Fruit fly (Drosophila melanogaster) whole organism, adult: ENCODE results near the gene CG5397.

Experiments used
- CG11617 ChIP-seq: fragments of 200-800 bp; sonication (Bioruptor generic); optimal IDR thresholded peaks from 2 replicates; lab custom pipeline; 2017; ENCODE audit warnings: mild to moderate bottlenecking, missing biosample characterization, missing genetic modification reagents, missing genetic modification characterization
- CG12768 ChIP-seq: fragments of 200-800 bp; sonication (Bioruptor generic); optimal IDR thresholded peaks from 2 replicates; lab custom pipeline; 2017; ENCODE audit warnings: missing biosample characterization, missing genetic modification characterization, mild to moderate bottlenecking, moderate library complexity, missing genetic modification reagents
- CG14711 ChIP-seq: fragments of 200-800 bp; sonication (Bioruptor generic); optimal IDR thresholded peaks from 2 replicates; lab custom pipeline; 2018; ENCODE audit warnings: missing biosample characterization, mild to moderate bottlenecking, missing genetic modification characterization, moderate library complexity
- CG1620 ChIP-seq: fragments of 200-800 bp; sonication (Bioruptor generic); optimal IDR thresholded peaks from 2 replicates; lab custom pipeline; 2016; ENCODE audit warnings: missing biosample characterization, missing genetic modification characterization
- CG33017 ChIP-seq: fragments of 200-800 bp; sonication (Bioruptor generic); optimal IDR thresholded peaks from 2 replicates; lab custom pipeline; 2018; ENCODE audit warnings: missing biosample characterization, mild to moderate bottlenecking, missing genetic modification characterization, moderate library complexity
- CG5204 ChIP-seq: fragments of 200-800 bp; sonication (Bioruptor generic); optimal IDR thresholded peaks from 2 replicates; lab custom pipeline; 2016; ENCODE audit warnings: missing biosample characterization, missing genetic modification characterization
- CG7045 ChIP-seq: fragments of 200-800 bp; sonication (Bioruptor generic); optimal IDR thresholded peaks from 2 replicates; lab custom pipeline; 2017; ENCODE audit warnings: missing biosample characterization, mild to moderate bottlenecking, missing genetic modification characterization
- CG7101 ChIP-seq: fragments of 200-800 bp; sonication (Bioruptor generic); optimal IDR thresholded peaks from 2 replicates; lab custom pipeline; 2018; ENCODE audit warnings: missing biosample characterization, mild to moderate bottlenecking, missing genetic modification characterization, moderate library complexity
- Clk ChIP-seq: fragments of 200-800 bp; sonication (Bioruptor generic); optimal IDR thresholded peaks from 2 replicates; lab custom pipeline; 2017; ENCODE audit warnings: missing biosample characterization, missing genetic modification characterization
- Crg-1 ChIP-seq: fragments of 200-800 bp; sonication (Bioruptor generic); optimal IDR thresholded peaks from 2 replicates; lab custom pipeline; 2016; ENCODE audit warnings: missing biosample characterization, missing genetic modification characterization
- Hr96 ChIP-seq: fragments of 200-800 bp; sonication (Bioruptor generic); optimal IDR thresholded peaks from 2 replicates; lab custom pipeline; 2016; ENCODE audit warnings: missing biosample characterization, missing genetic modification characterization
- Mnt ChIP-seq: fragments of 200-800 bp; sonication (Bioruptor generic); optimal IDR thresholded peaks from 2 replicates; lab custom pipeline; 2016; ENCODE audit warnings: missing biosample characterization, mild to moderate bottlenecking, missing genetic modification characterization
- bab1 ChIP-seq: fragments of 200-800 bp; sonication (Bioruptor generic); optimal IDR thresholded peaks from 3 replicates; lab custom pipeline; 2019; ENCODE audit warnings: missing biosample characterization, mild to moderate bottlenecking, missing genetic modification characterization, moderate library complexity
- cic ChIP-seq: fragments of 200-800 bp; sonication (Bioruptor generic); optimal IDR thresholded peaks from 2 replicates; lab custom pipeline; 2017; ENCODE audit warnings: missing biosample characterization, mild to moderate bottlenecking, missing genetic modification characterization, moderate library complexity
- cnc ChIP-seq, 2 experiments: fragments of >200 bp; optimal IDR thresholded peaks; 2 replicates each; lab custom pipeline; 2017
- kay ChIP-seq: fragments of 200-800 bp; sonication (Bioruptor generic); peaks from one replicate; lab custom pipeline; 2016; ENCODE audit warnings: missing biosample characterization, missing genetic modification characterization, borderline replicate concordance
- ovo ChIP-seq: fragments of 200-800 bp; sonication (Bioruptor generic); optimal IDR thresholded peaks from 2 replicates; lab custom pipeline; 2016; ENCODE audit warnings: missing biosample characterization, missing genetic modification characterization
- pad ChIP-seq: fragments of 200-800 bp; sonication (Bioruptor generic); optimal IDR thresholded peaks from 3 replicates; lab custom pipeline; 2017; ENCODE audit warnings: missing biosample characterization, missing genetic modification characterization, mild to moderate bottlenecking, moderate library complexity, missing genetic modification reagents
- tj ChIP-seq: fragments of 200-800 bp; sonication (Bioruptor generic); optimal IDR thresholded peaks from 3 replicates; lab custom pipeline; 2017; ENCODE audit warnings: missing biosample characterization, mild to moderate bottlenecking, missing genetic modification characterization, moderate library complexity
- toe ChIP-seq: fragments of 200-800 bp; sonication (Bioruptor generic); optimal IDR thresholded peaks from 2 replicates; lab custom pipeline; 2016; ENCODE audit warnings: missing biosample characterization, missing genetic modification characterization

CG5397 gene

DNA sequence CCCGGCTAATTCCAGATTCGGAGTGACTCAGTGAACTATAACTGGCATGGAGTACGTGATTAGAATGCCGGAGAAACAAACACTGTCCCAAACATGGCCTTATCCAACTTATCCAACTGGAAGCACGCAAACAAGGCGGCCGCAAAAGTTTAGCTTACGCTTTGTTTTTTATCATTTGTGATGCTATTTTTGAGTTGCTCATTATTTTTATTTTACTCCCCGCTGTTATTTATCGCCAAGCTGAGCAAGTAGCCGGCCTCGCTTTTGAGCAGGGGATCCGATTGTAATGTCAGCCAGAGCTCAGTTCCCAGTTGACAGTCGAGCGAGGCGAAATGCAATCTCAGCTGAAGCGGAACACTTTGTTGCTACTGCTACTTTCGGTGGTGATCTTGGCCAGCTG, at the start of gene CG5397:
CG5397 (plus strand) TSS at position 301 of the 400 bp plus-strand sequence.
- TF ChIP-seq Crg-1 (GFP tag; lab: Kevin White, UChicago): no peak
- no peak for TF ChIP-seq kay (GFP tag; lab: Kevin White, UChicago)
- TF ChIP-seq pad (GFP tag; lab: Kevin White, UChicago): no peak
- TF ChIP-seq bab1 (GFP tag; lab: Kevin White, UChicago): no peak
- no peak for TF ChIP-seq CG11617 (GFP tag; lab: Kevin White, UChicago)
- TF ChIP-seq CG12768 (GFP tag; lab: Kevin White, UChicago): no peak
- no peak for TF ChIP-seq CG7045 (GFP tag; lab: Kevin White, UChicago)
- TF ChIP-seq cic: no peak
- TF ChIP-seq CG5204 (GFP tag; lab: Kevin White, UChicago): no peak
- no peak for TF ChIP-seq toe (GFP tag; lab: Kevin White, UChicago)
- no peak for TF ChIP-seq CG14711 (tag; lab: Kevin White, UChicago)
- no peak for TF ChIP-seq CG33017 (tag; lab: Kevin White, UChicago)
- TF ChIP-seq Mnt (GFP tag; lab: Kevin White, UChicago): no peak

DNA sequence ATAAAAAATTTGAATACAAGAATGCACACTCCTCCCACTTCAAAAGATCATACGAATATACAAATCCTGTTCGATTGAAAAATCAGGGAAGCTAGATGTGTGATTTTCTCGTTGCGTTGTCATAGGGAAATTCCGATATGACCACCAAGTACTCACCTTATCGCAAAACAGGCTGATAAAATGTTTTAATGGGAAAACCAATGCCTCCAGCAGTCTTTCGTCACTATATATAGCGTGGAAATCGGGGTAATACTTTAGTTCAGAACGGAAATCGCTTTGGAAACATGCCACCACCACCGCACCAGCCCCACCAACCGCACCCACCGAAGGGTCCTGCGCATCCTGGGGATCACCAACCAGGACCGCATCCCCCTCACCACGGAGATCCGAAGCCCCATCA, 40.7 kb upstream of the CG5397 start, which contains the start of the genes CG5139 and CG43348:
CG5139 (minus strand) TSS at position 101 of the 400 bp plus-strand sequence.
CG43348 (plus strand) TSS at position 247 of the 400 bp plus-strand sequence.
- TF ChIP-seq CG7045 (GFP tag; lab: Kevin White, UChicago) (no peak), tj (GFP tag; lab: Kevin White, UChicago) (no peak), kay (GFP tag; lab: Kevin White, UChicago) (no peak), CG14711 (tag; lab: Kevin White, UChicago) (no peak), CG12768 (GFP tag; lab: Kevin White, UChicago) (no peak), pad (GFP tag; lab: Kevin White, UChicago) (no peak), Hr96 (GFP tag; lab: Kevin White, UChicago) (no peak)

DNA sequence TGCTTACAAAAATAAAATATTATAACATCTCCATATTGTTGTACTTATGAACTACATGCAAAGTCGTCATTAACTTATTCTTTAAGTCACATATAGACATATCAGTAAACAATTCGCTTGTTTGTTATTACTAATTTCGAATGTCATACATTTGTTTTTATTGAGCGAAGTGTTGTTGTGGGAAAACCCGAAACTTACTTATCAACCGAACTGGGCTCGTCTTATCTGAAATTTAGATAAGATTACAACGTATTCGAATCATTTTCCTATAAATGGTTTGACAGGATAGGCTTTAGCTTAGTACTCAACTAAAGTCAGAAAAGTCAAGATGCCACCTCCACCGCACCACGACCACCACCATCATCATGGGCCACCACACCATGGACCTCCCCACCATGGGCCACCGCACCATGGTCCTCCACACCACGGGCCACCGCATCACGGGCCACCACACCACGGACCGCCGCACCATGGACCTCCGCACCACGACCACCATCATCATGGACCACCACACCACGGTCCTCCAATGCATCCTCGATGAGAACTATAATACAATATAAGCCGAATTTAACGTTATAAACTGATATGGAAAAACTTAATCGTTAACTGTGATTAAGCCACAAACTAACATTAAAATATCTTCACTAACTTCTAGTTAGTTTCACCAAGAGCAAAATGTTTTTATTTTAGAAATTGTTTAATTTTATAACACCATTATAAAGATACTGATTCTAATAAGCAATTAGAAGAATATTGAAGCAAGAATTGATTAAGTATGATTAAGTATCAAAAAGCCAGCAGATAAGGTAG, 39.7 kb upstream of the CG5397 start, which contains the start of the genes CG43349 and CG5011:
CG43349 (plus strand) TSS at position 294 of the 810 bp plus-strand sequence.
CG5011 (plus strand) TSS at position 760 of the 810 bp plus-strand sequence.
- no peak for TF ChIP-seq CG7101
- no peak for TF ChIP-seq CG33017 (tag; lab: Kevin White, UChicago)
- peak; percentile 75 for TF ChIP-seq kay (GFP tag; lab: Kevin White, UChicago)
- no peak for TF ChIP-seq CG11617 (GFP tag; lab: Kevin White, UChicago)
- TF ChIP-seq Crg-1 (GFP tag; lab: Kevin White, UChicago): no peak

DNA sequence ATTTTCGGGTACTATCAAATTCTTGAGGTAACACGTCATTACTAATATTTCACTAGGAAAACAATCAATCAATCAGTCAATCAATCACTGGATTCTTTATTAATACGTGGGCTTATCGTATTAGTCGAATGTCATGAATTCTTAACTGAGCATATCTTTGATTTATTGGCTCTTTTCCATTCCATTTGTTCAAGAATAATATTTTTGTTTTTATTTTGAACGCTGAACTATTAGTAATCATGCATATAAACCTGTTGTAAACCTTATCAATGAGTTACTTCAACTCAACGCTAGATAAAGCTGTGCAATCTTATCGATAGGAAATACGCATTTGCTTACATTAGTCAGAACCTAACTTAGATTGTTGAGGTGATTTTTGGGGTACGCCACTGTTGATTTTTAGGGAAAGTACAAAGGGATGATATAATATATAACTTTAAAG, 38.4 kb upstream of the CG5397 start:
- TF ChIP-seq cic (peak; percentile 38), Mnt (GFP tag; lab: Kevin White, UChicago) (no peak), toe (GFP tag; lab: Kevin White, UChicago) (no peak), kay (GFP tag; lab: Kevin White, UChicago) (peak; percentile 83)

DNA sequence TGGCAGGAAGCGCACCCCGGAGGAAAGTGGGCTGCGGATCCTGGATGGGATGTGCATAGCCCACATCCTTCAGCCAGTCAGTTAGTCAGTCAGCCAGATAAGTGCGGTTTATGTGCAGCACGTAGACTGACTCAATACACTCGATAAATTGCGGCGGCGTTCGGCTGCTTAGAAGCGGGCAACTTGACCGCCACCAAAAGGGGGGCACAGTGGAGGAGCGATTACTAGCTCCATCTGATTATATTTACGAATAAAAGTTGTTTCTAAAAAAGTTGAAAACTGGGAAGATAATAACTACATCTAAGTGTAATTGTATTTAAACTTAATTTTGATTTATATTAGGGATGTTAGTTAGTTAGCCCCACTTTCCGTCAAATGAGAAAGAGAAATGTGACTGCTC, 37.4 kb upstream of the CG5397 start:
- TF ChIP-seq cic (no peak), CG7101 (no peak), pad (GFP tag; lab: Kevin White, UChicago) (no peak), Hr96 (GFP tag; lab: Kevin White, UChicago) (no peak), Mnt (GFP tag; lab: Kevin White, UChicago) (no peak), ovo (no peak), CG5204 (GFP tag; lab: Kevin White, UChicago) (no peak), CG33017 (tag; lab: Kevin White, UChicago) (no peak), Clk (GFP tag; lab: Kevin White, UChicago) (no peak), Crg-1 (GFP tag; lab: Kevin White, UChicago) (no peak), kay (GFP tag; lab: Kevin White, UChicago) (no peak), tj (GFP tag; lab: Kevin White, UChicago) (no peak), CG11617 (GFP tag; lab: Kevin White, UChicago) (no peak), CG12768 (GFP tag; lab: Kevin White, UChicago) (no peak), CG14711 (tag; lab: Kevin White, UChicago) (no peak), toe (GFP tag; lab: Kevin White, UChicago) (no peak)

DNA sequence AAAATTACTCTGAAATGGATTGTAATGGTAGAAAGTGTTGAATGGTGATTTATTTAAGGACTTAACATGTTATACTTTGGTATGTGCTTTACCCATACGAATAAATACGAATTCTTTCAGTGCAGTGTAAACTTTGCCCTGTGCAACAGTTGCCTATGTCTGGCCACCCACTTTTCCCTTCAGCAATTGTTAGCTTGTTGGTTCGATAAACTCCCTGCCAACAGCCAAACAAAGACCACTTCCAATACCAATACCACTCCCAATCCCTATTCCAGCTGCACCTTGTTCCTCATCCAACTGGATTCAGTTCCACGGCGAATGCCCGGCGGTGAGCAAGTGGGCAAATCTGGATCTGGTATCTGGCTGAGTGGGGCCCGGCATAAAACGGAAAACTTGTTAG, 35.9 kb upstream of the CG5397 start, which contains the start of gene CG14342:
CG14342 (plus strand) TSS at position 301 of the 400 bp plus-strand sequence.
- no peak for TF ChIP-seq CG33017 (tag; lab: Kevin White, UChicago)
- TF ChIP-seq Crg-1 (GFP tag; lab: Kevin White, UChicago): no peak
- no peak for TF ChIP-seq ovo
- TF ChIP-seq Hr96 (GFP tag; lab: Kevin White, UChicago): no peak

DNA sequence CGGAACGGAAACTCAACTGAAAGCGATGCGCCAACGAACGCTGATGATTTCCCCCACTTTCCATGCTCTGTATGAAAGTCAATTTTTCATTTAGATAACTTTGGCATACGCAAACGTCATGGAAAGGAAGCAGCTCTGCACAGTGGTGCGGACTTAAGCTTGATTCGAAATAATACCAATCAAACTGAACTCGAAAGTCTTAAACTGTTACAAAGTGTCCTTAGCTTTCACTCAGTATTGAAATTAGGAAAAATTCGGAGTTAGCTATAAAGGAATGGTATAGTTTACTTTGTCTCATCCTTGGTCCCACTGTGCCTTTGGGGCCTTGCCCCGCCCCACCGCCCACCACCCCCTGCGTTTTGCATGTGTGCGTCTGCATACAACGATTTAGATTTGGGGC, 32.4 kb upstream of the CG5397 start:
- TF ChIP-seq Hr96 (GFP tag; lab: Kevin White, UChicago) (no peak), CG33017 (tag; lab: Kevin White, UChicago) (no peak), CG7045 (GFP tag; lab: Kevin White, UChicago) (no peak), Mnt (GFP tag; lab: Kevin White, UChicago) (no peak), ovo (no peak), Clk (GFP tag; lab: Kevin White, UChicago) (no peak), cnc (optimal IDR thresholded peaks at IDR 0.05; lab: Kevin White, UChicago) (no peak), CG7101 (no peak), tj (GFP tag; lab: Kevin White, UChicago) (no peak), CG1620 (GFP tag; lab: Kevin White, UChicago) (no peak)
